Fruit fly (Drosophila melanogaster): ENCODE data around the gene polybromo.

The polybromo gene

dm6 chr3R:24812987-24813636 lies 8.1 kb upstream of the polybromo start:
- TF ChIP-seq Abd-B (GFP tag; optimal IDR thresholded peaks at IDR 0.05) (no peak), rgr (GFP tag; optimal IDR thresholded peaks at IDR 0.05) (no peak), dsf (GFP tag; optimal IDR thresholded peaks at IDR 0.05; ENCODE audit: borderline replicate concordance) (no peak), CrebA (GFP tag; optimal IDR thresholded peaks at IDR 0.05; ENCODE audit: borderline replicate concordance) (no peak), pan (optimal IDR thresholded peaks at IDR 0.05) (no peak), tai (GFP tag; optimal IDR thresholded peaks at IDR 0.05) (no peak), jim (GFP tag; optimal IDR thresholded peaks at IDR 0.05) (no peak), N (GFP tag; optimal IDR thresholded peaks at IDR 0.05) (no peak), psq (GFP tag; optimal IDR thresholded peaks at IDR 0.05) (no peak), fru (GFP tag; optimal IDR thresholded peaks at IDR 0.05) (no peak), h (GFP tag; optimal IDR thresholded peaks at IDR 0.05) (no peak), Sp1 (GFP tag; optimal IDR thresholded peaks at IDR 0.05) (no peak), dmrt93B (GFP tag; optimal IDR thresholded peaks at IDR 0.05) (no peak), CG9705 (GFP tag; optimal IDR thresholded peaks at IDR 0.05) (no peak), woc (GFP tag; optimal IDR thresholded peaks at IDR 0.05) (no peak), Hr83 (GFP tag; optimal IDR thresholded peaks at IDR 0.05; ENCODE audit: poor library complexity, severe bottlenecking) (no peak), HLH106 (tag; optimal IDR thresholded peaks at IDR 0.05) (no peak), Hr78 (GFP tag; optimal IDR thresholded peaks at IDR 0.05) (no peak), Myc (optimal IDR thresholded peaks at IDR 0.05) (no peak), OdsH (GFP tag; optimal IDR thresholded peaks at IDR 0.05) (no peak)

- TF ChIP-seq Vsx2 (GFP tag; optimal IDR thresholded peaks at IDR 0.05; ENCODE audit: partially characterized antibody) (no peak), sv (GFP tag; optimal IDR thresholded peaks at IDR 0.05) (no peak), tai (GFP tag; optimal IDR thresholded peaks at IDR 0.05) (no peak), dmrt93B (GFP tag; optimal IDR thresholded peaks at IDR 0.05) (no peak), usp (GFP tag; optimal IDR thresholded peaks at IDR 0.05) (no peak), br (GFP tag; optimal IDR thresholded peaks at IDR 0.05) (no peak), sage (GFP tag; optimal IDR thresholded peaks at IDR 0.05) (no peak), Hnf4 (GFP tag; optimal IDR thresholded peaks at IDR 0.05) (no peak), dsf (GFP tag; optimal IDR thresholded peaks at IDR 0.05; ENCODE audit: borderline replicate concordance) (no peak), CrebA (GFP tag; optimal IDR thresholded peaks at IDR 0.05; ENCODE audit: borderline replicate concordance) (no peak), rgr (GFP tag; optimal IDR thresholded peaks at IDR 0.05) (no peak), woc (GFP tag; optimal IDR thresholded peaks at IDR 0.05) (no peak), N (GFP tag; optimal IDR thresholded peaks at IDR 0.05) (no peak)
These were observed 7.3 kb upstream of the polybromo start for dm6 chr3R:24812394-24812793.

- TF ChIP-seq Myc (optimal IDR thresholded peaks at IDR 0.05) (no peak), ey (GFP tag; optimal IDR thresholded peaks at IDR 0.05) (peak; percentile 96), Abd-B (GFP tag; optimal IDR thresholded peaks at IDR 0.05) (no peak), Hr83 (GFP tag; optimal IDR thresholded peaks at IDR 0.05; ENCODE audit: poor library complexity, severe bottlenecking) (peak; percentile 58), jim (GFP tag; optimal IDR thresholded peaks at IDR 0.05) (no peak), lola (GFP tag; optimal IDR thresholded peaks at IDR 0.05) (no peak), OdsH (GFP tag; optimal IDR thresholded peaks at IDR 0.05) (peak; percentile 94), foxo (GFP tag; optimal IDR thresholded peaks at IDR 0.05) (peak; percentile 87 to 95), dl (GFP tag; optimal IDR thresholded peaks at IDR 0.05; ENCODE audit: insufficient read depth in 1 of 2, partially characterized antibody in 2 of 2) (no peak), dsf (GFP tag; optimal IDR thresholded peaks at IDR 0.05; ENCODE audit: borderline replicate concordance) (peak; percentile 61), CrebA (GFP tag; optimal IDR thresholded peaks at IDR 0.05; ENCODE audit: borderline replicate concordance) (no peak), HLH106 (tag; optimal IDR thresholded peaks at IDR 0.05) (peak; percentile 91), psq (GFP tag; optimal IDR thresholded peaks at IDR 0.05) (peak; percentile 85), CG32264 (GFP tag; optimal IDR thresholded peaks at IDR 0.05) (peak; percentile 83), GATAd (GFP tag; optimal IDR thresholded peaks at IDR 0.05) (peak; percentile 78), Sp1 (GFP tag; optimal IDR thresholded peaks at IDR 0.05) (peak; percentile 89), pan (optimal IDR thresholded peaks at IDR 0.05) (no peak), Rel (GFP tag; optimal IDR thresholded peaks at IDR 0.05) (peak; percentile 4), Rel (tag; optimal IDR thresholded peaks at IDR 0.05) (peak; percentile 65), N (GFP tag; optimal IDR thresholded peaks at IDR 0.05) (no peak), sv (GFP tag; optimal IDR thresholded peaks at IDR 0.05) (peak; percentile 88), Dfd (GFP tag; optimal IDR thresholded peaks at IDR 0.05) (no peak), Vsx2 (GFP tag; optimal IDR thresholded peaks at IDR 0.05; ENCODE audit: partially characterized antibody) (no peak), br (GFP tag; optimal IDR thresholded peaks at IDR 0.05) (peak; percentile 94), sage (GFP tag; optimal IDR thresholded peaks at IDR 0.05) (peak; percentile 58), Hr78 (GFP tag; optimal IDR thresholded peaks at IDR 0.05) (no peak), tai (GFP tag; optimal IDR thresholded peaks at IDR 0.05) (peak; percentile 91), fru (GFP tag; optimal IDR thresholded peaks at IDR 0.05) (peak; percentile 95), woc (GFP tag; optimal IDR thresholded peaks at IDR 0.05) (peak; percentile 73), brk (GFP tag; optimal IDR thresholded peaks at IDR 0.05) (peak; percentile 74), rgr (GFP tag; optimal IDR thresholded peaks at IDR 0.05) (peak; percentile 96), Dif (GFP tag; optimal IDR thresholded peaks at IDR 0.05; ENCODE audit: partially characterized antibody) (no peak), Jra (GFP tag; optimal IDR thresholded peaks at IDR 0.05) (peak; percentile 92), h (GFP tag; optimal IDR thresholded peaks at IDR 0.05) (peak; percentile 97), Mio (GFP tag; optimal IDR thresholded peaks at IDR 0.05) (peak; percentile 66), usp (GFP tag; optimal IDR thresholded peaks at IDR 0.05) (no peak), CG9705 (GFP tag; optimal IDR thresholded peaks at IDR 0.05) (peak; percentile 41), dmrt93B (GFP tag; optimal IDR thresholded peaks at IDR 0.05) (peak; percentile 81), Hnf4 (GFP tag; optimal IDR thresholded peaks at IDR 0.05) (peak; percentile 94)
These were observed 6.0 kb upstream of the polybromo start for dm6 chr3R:24810844-24811625.
